Fruit fly (Drosophila melanogaster) whole organism, embryonic: ENCODE data around the gene sick.

ENCODE experiments used
- Ada2b ChIP-seq: fragments of 200-800 bp; sonication (Bioruptor generic); IDR thresholded peaks from 2 replicates; pipeline ENCODE4 v1.3.6; 2022; ENCODE audit warnings: missing biosample characterization, missing genetic modification characterization
- Atf3 ChIP-seq: fragments of 200-800 bp; sonication (Bioruptor generic); optimal IDR thresholded peaks from 3 replicates; lab custom pipeline; 2016; ENCODE audit warnings: missing biosample characterization, missing genetic modification characterization
- Bgb ChIP-seq: fragments of 200-800 bp; sonication (Bioruptor generic); IDR thresholded peaks from 2 replicates; pipeline ENCODE4 v1.3.6; 2022; ENCODE audit warnings: missing biosample characterization, missing genetic modification characterization; ENCODE audit not compliant: partially characterized antibody
- CG10565 ChIP-seq: fragments of 200-800 bp; sonication (Bioruptor generic); optimal IDR thresholded peaks from 3 replicates; lab custom pipeline; 2016; ENCODE audit warnings: missing biosample characterization, mild to moderate bottlenecking, missing genetic modification characterization
- CG1233 ChIP-seq: fragments of 200-800 bp; sonication (Bioruptor generic); optimal IDR thresholded peaks from 4 replicates; lab custom pipeline; 2018; ENCODE audit warnings: missing biosample characterization, mild to moderate bottlenecking, missing genetic modification characterization
- CG13296 ChIP-seq: fragments of 200-800 bp; sonication (Bioruptor generic); optimal IDR thresholded peaks from 3 replicates; lab custom pipeline; 2018; ENCODE audit warnings: missing biosample characterization, mild to moderate bottlenecking, missing genetic modification characterization
- CG15011 ChIP-seq: fragments of 200-800 bp; sonication (Bioruptor generic); optimal IDR thresholded peaks from 3 replicates; lab custom pipeline; 2018; ENCODE audit warnings: missing biosample characterization, mild to moderate bottlenecking, missing genetic modification characterization
- CG17612 ChIP-seq: fragments of 200-800 bp; sonication (Bioruptor generic); IDR thresholded peaks from 2 replicates; pipeline ENCODE4 v1.3.6; 2022; ENCODE audit warnings: missing biosample characterization, missing genetic modification characterization
- CG18764 ChIP-seq: fragments of 200-800 bp; sonication (Bioruptor generic); optimal IDR thresholded peaks from 3 replicates; lab custom pipeline; 2016; ENCODE audit warnings: missing biosample characterization, missing genetic modification characterization
- CG31224 ChIP-seq: fragments of 200-800 bp; sonication (Bioruptor generic); IDR thresholded peaks from 2 replicates; pipeline ENCODE4 v1.3.6; 2022; ENCODE audit warnings: missing biosample characterization, missing genetic modification characterization
- CG32767 ChIP-seq: fragments of 200-800 bp; sonication (Bioruptor generic); IDR thresholded peaks from 2 replicates; pipeline ENCODE4 v1.3.6; 2022; ENCODE audit warnings: missing biosample characterization, missing genetic modification characterization
- CG34422 ChIP-seq: fragments of 200-800 bp; sonication (Bioruptor generic); IDR thresholded peaks from 3 replicates; pipeline ENCODE4 v1.3.6; 2022; ENCODE audit warnings: missing biosample characterization, missing genetic modification characterization
- CG4730 ChIP-seq: fragments of 200-800 bp; sonication (Bioruptor generic); IDR thresholded peaks from 2 replicates; pipeline ENCODE4 v1.3.6; 2022; ENCODE audit warnings: missing biosample characterization, missing genetic modification characterization
- CG4820 ChIP-seq: fragments of 200-800 bp; sonication (Bioruptor generic); optimal IDR thresholded peaks from 3 replicates; lab custom pipeline; 2016; ENCODE audit warnings: missing biosample characterization, missing genetic modification characterization
- CG4854 ChIP-seq: fragments of 200-800 bp; sonication (Bioruptor generic); optimal IDR thresholded peaks from 2 replicates; lab custom pipeline; 2016; ENCODE audit warnings: missing biosample characterization, missing genetic modification characterization, inconsistent platforms
- CG7372 ChIP-seq: fragments of 200-800 bp; sonication (Bioruptor generic); IDR thresholded peaks from 2 replicates; pipeline ENCODE4 v1.3.6; 2022; ENCODE audit warnings: missing biosample characterization, missing genetic modification characterization
- CG7963 ChIP-seq: fragments of 200-800 bp; sonication (Bioruptor generic); IDR thresholded peaks from 3 replicates; pipeline ENCODE4 v1.3.6; 2022; ENCODE audit warnings: missing biosample characterization, missing genetic modification characterization; ENCODE audit not compliant: partially characterized antibody
- Dfd ChIP-seq, 2 experiments: fragments of >200 bp; optimal IDR thresholded peaks; 2 replicates each; lab custom pipeline; 2017; ENCODE audit warnings: missing biosample characterization in 2 of 2, missing genetic modification characterization in 2 of 2
- Dref ChIP-seq: fragments of 200-800 bp; sonication (Bioruptor generic); IDR thresholded peaks from 2 replicates; pipeline ENCODE4 v1.3.6; 2022; ENCODE audit warnings: missing biosample characterization, missing genetic modification characterization
- E2f2 ChIP-seq: fragments of 200-800 bp; sonication (Bioruptor generic); IDR thresholded peaks from 2 replicates; pipeline ENCODE4 v1.3.6; 2022; ENCODE audit warnings: missing biosample characterization, missing genetic modification characterization
- Elba2 ChIP-seq: fragments of 200-800 bp; sonication (Bioruptor generic); optimal IDR thresholded peaks from 3 replicates; lab custom pipeline; 2016; ENCODE audit warnings: missing biosample characterization, missing genetic modification characterization
- GATAe ChIP-seq: fragments of 200-800 bp; sonication (Bioruptor generic); conservative IDR thresholded peaks from 2 replicates; pipeline ENCODE4 v1.3.6; 2022; ENCODE audit warnings: missing biosample characterization, missing genetic modification characterization
- H2.0 ChIP-seq: fragments of 200-800 bp; sonication (Bioruptor generic); IDR thresholded peaks from 2 replicates; pipeline ENCODE4 v1.3.6; 2022; ENCODE audit warnings: missing biosample characterization, missing genetic modification characterization
- Hr78 ChIP-seq, 2 experiments: fragments of 200-800 bp in 1 of 2; fragments of >200 bp in 1 of 2; sonication (Bioruptor generic) in 1 of 2; optimal IDR thresholded peaks; 2 replicates each; lab custom pipeline; 2017 to 2019; ENCODE audit warnings: missing biosample characterization in 2 of 2, missing genetic modification characterization in 2 of 2, mild to moderate bottlenecking in 1 of 2, moderate library complexity in 1 of 2
- Max ChIP-seq: fragments of 200-800 bp; sonication (Bioruptor generic); optimal IDR thresholded peaks from 2 replicates; lab custom pipeline; 2016; ENCODE audit warnings: missing biosample characterization, mild to moderate bottlenecking, missing genetic modification characterization
- Mes4 ChIP-seq: fragments of 200-800 bp; sonication (Bioruptor generic); optimal IDR thresholded peaks from 2 replicates; lab custom pipeline; 2016; ENCODE audit warnings: missing biosample characterization, missing genetic modification characterization
- Neu2 ChIP-seq: fragments of 200-800 bp; sonication (Bioruptor generic); optimal IDR thresholded peaks from 3 replicates; lab custom pipeline; 2016; ENCODE audit warnings: missing biosample characterization, missing genetic modification characterization, borderline replicate concordance
- Pdp1 ChIP-seq, 2 experiments: fragments of 200-800 bp; sonication (Bioruptor generic); optimal IDR thresholded peaks; 3 replicates each; lab custom pipeline; 2016; ENCODE audit warnings: missing biosample characterization in 2 of 2, missing genetic modification characterization in 2 of 2, mild to moderate bottlenecking in 1 of 2, moderate library complexity in 1 of 2
- Poxn ChIP-seq: fragments of 200-800 bp; sonication (Bioruptor generic); IDR thresholded peaks from 2 replicates; pipeline ENCODE4 v1.3.6; 2022; ENCODE audit warnings: missing biosample characterization, missing genetic modification characterization
- Ravus ChIP-seq: fragments of 200-800 bp; sonication (Bioruptor generic); IDR thresholded peaks from 2 replicates; pipeline ENCODE4 v1.3.6; 2022; ENCODE audit warnings: missing biosample characterization, missing genetic modification characterization
- Tbp ChIP-seq: fragments of >200 bp; optimal IDR thresholded peaks from 2 replicates; lab custom pipeline; 2018; ENCODE audit warnings: missing biosample characterization, missing genetic modification characterization
- Usf ChIP-seq: fragments of 200-800 bp; sonication (Bioruptor generic); optimal IDR thresholded peaks from 2 replicates; lab custom pipeline; 2017; ENCODE audit warnings: missing genotype, missing biosample characterization, missing genetic modification characterization
- bcd ChIP-seq: fragments of 200-800 bp; sonication (Bioruptor generic); optimal IDR thresholded peaks from 2 replicates; lab custom pipeline; 2017; ENCODE audit warnings: missing biosample characterization, mild to moderate bottlenecking, missing genetic modification characterization
- bigmax ChIP-seq: fragments of 200-800 bp; sonication (Bioruptor generic); optimal IDR thresholded peaks from 2 replicates; lab custom pipeline; 2018; ENCODE audit warnings: missing biosample characterization, mild to moderate bottlenecking, missing genetic modification characterization
- cg ChIP-seq: fragments of 200-800 bp; sonication (Bioruptor generic); optimal IDR thresholded peaks from 3 replicates; lab custom pipeline; 2019; ENCODE audit warnings: missing biosample characterization, mild to moderate bottlenecking, missing genetic modification characterization, moderate library complexity
- croc ChIP-seq: fragments of 200-800 bp; sonication (Bioruptor generic); conservative IDR thresholded peaks from 3 replicates; pipeline ENCODE4 v1.3.6; 2022; ENCODE audit warnings: missing biosample characterization, missing genetic modification characterization
- crol ChIP-seq: fragments of 200-800 bp; sonication (Bioruptor generic); IDR thresholded peaks from 2 replicates; pipeline ENCODE4 v1.3.6; 2022; ENCODE audit warnings: missing biosample characterization, missing genetic modification characterization
- dimm ChIP-seq: fragments of 200-800 bp; sonication (Bioruptor generic); IDR thresholded peaks from 2 replicates; pipeline ENCODE4 v1.3.6; 2022; ENCODE audit warnings: missing biosample characterization, missing genetic modification characterization
- dpn ChIP-seq, 2 experiments: fragments of 200-800 bp; sonication (Bioruptor generic); optimal IDR thresholded peaks; 3 replicates each; lab custom pipeline; 2016; ENCODE audit warnings: missing biosample characterization in 2 of 2, missing genetic modification characterization in 2 of 2
- gfzf ChIP-seq: fragments of 200-800 bp; sonication (Bioruptor generic); optimal IDR thresholded peaks from 2 replicates; lab custom pipeline; 2016; ENCODE audit warnings: missing biosample characterization, mild to moderate bottlenecking, missing genetic modification characterization, moderate library complexity
- grau ChIP-seq: fragments of 200-800 bp; optimal IDR thresholded peaks from 3 replicates; lab custom pipeline; 2019; ENCODE audit warnings: missing biosample characterization, mild to moderate bottlenecking, missing genetic modification characterization, moderate library complexity
- gro ChIP-seq: fragments of 200-800 bp; sonication (Bioruptor generic); optimal IDR thresholded peaks from 2 replicates; lab custom pipeline; 2016; ENCODE audit warnings: missing biosample characterization, missing genetic modification characterization
- gt ChIP-seq: fragments of 200-800 bp; sonication (Bioruptor generic); IDR thresholded peaks from 2 replicates; pipeline ENCODE4 v1.3.6; 2022; ENCODE audit warnings: missing biosample characterization, missing genetic modification characterization
- hkb ChIP-seq, 2 experiments: fragments of 200-800 bp in 1 of 2; fragments of >200 bp in 1 of 2; sonication (Bioruptor generic) in 1 of 2; IDR thresholded peaks in 1 of 2; optimal IDR thresholded peaks in 1 of 2; 2 replicates each; pipeline versions ENCODE4 v1.3.6 to Lab custom; 2017 to 2022; ENCODE audit warnings: missing biosample characterization in 1 of 2, missing genetic modification characterization in 1 of 2
- odd ChIP-seq: fragments of 200-800 bp; sonication (Bioruptor generic); optimal IDR thresholded peaks from 2 replicates; lab custom pipeline; 2017; ENCODE audit warnings: missing biosample characterization, mild to moderate bottlenecking, missing genetic modification characterization
- onecut ChIP-seq: fragments of 200-800 bp; sonication (Bioruptor generic); IDR thresholded peaks from 2 replicates; pipeline ENCODE4 v1.3.6; 2022; ENCODE audit warnings: missing biosample characterization, missing genetic modification characterization
- otp ChIP-seq: fragments of 200-800 bp; sonication (Bioruptor generic); IDR thresholded peaks from 3 replicates; pipeline ENCODE4, ENCODE4 v1.3.6; 2022; ENCODE audit warnings: missing biosample characterization, missing genetic modification characterization
- tgo ChIP-seq: fragments of 200-800 bp; sonication (Bioruptor generic); IDR thresholded peaks from 3 replicates; pipeline ENCODE4 v1.3.6; 2022; ENCODE audit warnings: missing biosample characterization, missing genetic modification characterization
- tio ChIP-seq: fragments of 200-800 bp; sonication (Bioruptor generic); optimal IDR thresholded peaks from 2 replicates; lab custom pipeline; 2017; ENCODE audit warnings: missing biosample characterization, missing genetic modification characterization, inconsistent platforms
- zfh2 ChIP-seq: fragments of 200-800 bp; sonication (Bioruptor generic); optimal IDR thresholded peaks from 2 replicates; lab custom pipeline; 2016; ENCODE audit warnings: missing biosample characterization, missing genetic modification characterization

Gene sick

dm6 chr2L:19895526-19896185, 99.5 kb downstream of the sick start (continued):
- no peak for TF ChIP-seq gt (GFP tag; lab: Robert Waterston, UW)
- 0 out of 2 replicates have a peak, but pooled peaks have one; percentile 16 for TF ChIP-seq CG31224 (GFP tag; lab: Robert Waterston, UW)
- no peak for TF ChIP-seq CG32767
- peak; percentile 45; the same call in 1 of the 2 replicates for TF ChIP-seq onecut (GFP tag; lab: Robert Waterston, UW)
- 0 out of 2 replicates have a peak, but pooled peaks have one; percentile 10 for TF ChIP-seq Ada2b (GFP tag; lab: Robert Waterston, UW)
- no peak for TF ChIP-seq Mes4 (GFP tag; lab: Kevin White, UChicago)
- no peak; the same call in 1 of the 3 replicates for TF ChIP-seq croc (GFP tag; lab: Robert Waterston, UW)
- peak; percentile 35 to 65 for TF ChIP-seq dpn (GFP tag; optimal IDR thresholded peaks at IDR 0.05; lab: Kevin White, UChicago)
- TF ChIP-seq Max (GFP tag; lab: Kevin White, UChicago) = peak; percentile 71
- TF ChIP-seq dimm (GFP tag; lab: Robert Waterston, UW) = no peak
- no peak for TF ChIP-seq otp (GFP tag; lab: Robert Waterston, UW)
- TF ChIP-seq Dfd (GFP tag; optimal IDR thresholded peaks at IDR 0.05; lab: Kevin White, UChicago) = no peak
- TF ChIP-seq grau (tag; lab: Kevin White, UChicago) = peak; percentile 73
- TF ChIP-seq CG13296 (GFP tag; lab: Kevin White, UChicago) = peak; percentile 46
- no peak for TF ChIP-seq CG17612 (GFP tag; lab: Robert Waterston, UW)
- TF ChIP-seq Pdp1 (GFP tag; optimal IDR thresholded peaks at IDR 0.05; lab: Kevin White, UChicago) = peak; percentile 3 to 12
- no peak for TF ChIP-seq CG4854 (GFP tag; lab: Kevin White, UChicago)
- peak; percentile 77 for TF ChIP-seq tio (GFP tag; lab: Kevin White, UChicago)
- TF ChIP-seq Usf (GFP tag; lab: Kevin White, UChicago) = peak; percentile 2
- TF ChIP-seq Dref (GFP tag; lab: Robert Waterston, UW) = no peak
- peak; percentile 78 for TF ChIP-seq CG1233 (GFP tag; lab: Kevin White, UChicago)
- TF ChIP-seq Atf3 (GFP tag; lab: Kevin White, UChicago) = peak; percentile 17
- no peak for TF ChIP-seq H2.0 (GFP tag; lab: Robert Waterston, UW)
- TF ChIP-seq gro (GFP tag; lab: Kevin White, UChicago) = no peak
- peak in 1 of 2 experiments; percentile 74 for TF ChIP-seq Hr78 (GFP tag; optimal IDR thresholded peaks at IDR 0.05; lab: Kevin White, UChicago)
- TF ChIP-seq bigmax (GFP tag; lab: Kevin White, UChicago) = no peak
- no peak for TF ChIP-seq zfh2 (GFP tag; lab: Kevin White, UChicago)
- peak; percentile 84 for TF ChIP-seq odd (GFP tag; lab: Kevin White, UChicago)
- TF ChIP-seq Neu2 = no peak
- peak; percentile 65 for TF ChIP-seq CG4820 (GFP tag; lab: Kevin White, UChicago)
- TF ChIP-seq GATAe (GFP tag; lab: Robert Waterston, UW) = no peak
- TF ChIP-seq cg (GFP tag; lab: Kevin White, UChicago) = no peak
- TF ChIP-seq Elba2 (GFP tag; lab: Kevin White, UChicago) = no peak
- TF ChIP-seq Poxn (GFP tag; lab: Robert Waterston, UW) = no peak
- TF ChIP-seq gfzf = no peak
- TF ChIP-seq CG10565 (GFP tag; lab: Kevin White, UChicago) = no peak
- TF ChIP-seq hkb (optimal IDR thresholded peaks at IDR 0.05; lab: Kevin White, UChicago) = peak; percentile 9
- peak; percentile 74 for TF ChIP-seq hkb (GFP tag; IDR thresholded peaks at IDR 0.05; lab: Robert Waterston, UW)
- peak; percentile 69 for TF ChIP-seq bcd (GFP tag; lab: Kevin White, UChicago)
- peak; percentile 41; the same call in 2 of the 3 replicates for TF ChIP-seq tgo
- TF ChIP-seq Ravus = peak; percentile 1; the same call in 1 of the 2 replicates
- TF ChIP-seq CG15011 (GFP tag; lab: Kevin White, UChicago) = no peak
- peak; percentile 47; the same call in 1 of the 2 replicates for TF ChIP-seq E2f2 (GFP tag; lab: Robert Waterston, UW)
- no peak for TF ChIP-seq CG4730 (GFP tag; lab: Robert Waterston, UW)
- no peak; the same call in 2 of the 3 replicates for TF ChIP-seq CG34422 (GFP tag; lab: Robert Waterston, UW)
- TF ChIP-seq CG18764 (GFP tag; lab: Kevin White, UChicago) = peak; percentile 50
- no peak for TF ChIP-seq Tbp (GFP tag; lab: Kevin White, UChicago)
- TF ChIP-seq Bgb (GFP tag; lab: Robert Waterston, UW) = peak; percentile 31; the same call in 1 of the 2 replicates
- no peak for TF ChIP-seq CG7372 (GFP tag; lab: Robert Waterston, UW)
- TF ChIP-seq CG7963 (GFP tag; lab: Robert Waterston, UW) = no peak
- TF ChIP-seq crol (GFP tag; lab: Robert Waterston, UW) = no peak
